Worm (Caenorhabditis elegans) whole organism, L2 larva: Measurements from ENCODE around the gene grl-13.
"Not testable (repeated sequence)": the region's sequence is repeated elsewhere in the genome, so short reads cannot be mapped to it uniquely, and the experiment has no call there.

ENCODE experiments used
- C34F6.9 ChIP-seq: fragments of 150-350 bp; optimal IDR thresholded peaks from 2 replicates; lab custom pipeline; 2014; ENCODE audit warnings: missing biosample characterization, missing genetic modification characterization
- F13H6.1 ChIP-seq: sonication (generic microtip); optimal IDR thresholded peaks from 2 replicates; lab custom pipeline; 2016; ENCODE audit warnings: missing genetic modification characterization, missing compliant biosample characterization
- R02D3.7 ChIP-seq: fragments of 150-350 bp; optimal IDR thresholded peaks from 2 replicates; lab custom pipeline; 2014; ENCODE audit warnings: missing biosample characterization, missing genetic modification characterization
- Y55F3AM.14 ChIP-seq: fragments of 200-800 bp; sonication (Bioruptor generic); optimal IDR thresholded peaks from 2 replicates; lab custom pipeline; 2018; ENCODE audit warnings: mild to moderate bottlenecking, missing genetic modification characterization, missing compliant biosample characterization
- ZK546.5 ChIP-seq: sonication (generic microtip); optimal IDR thresholded peaks from 2 replicates; lab custom pipeline; 2017; ENCODE audit warnings: missing biosample characterization, missing genetic modification characterization
- alr-1 ChIP-seq: fragments of 150-350 bp; optimal IDR thresholded peaks from 2 replicates; lab custom pipeline; 2014; ENCODE audit warnings: missing biosample characterization, missing genetic modification characterization
- aly-2 ChIP-seq: fragments of 150-350 bp; optimal IDR thresholded peaks from 2 replicates; lab custom pipeline; 2014; ENCODE audit warnings: missing biosample characterization, missing genetic modification characterization
- ama-1 ChIP-seq: fragments of 150-350 bp; optimal IDR thresholded peaks from 2 replicates; lab custom pipeline; 2018; ENCODE audit warnings: inconsistent platforms
- ceh-16 ChIP-seq: fragments of 150-350 bp; optimal IDR thresholded peaks from 2 replicates; lab custom pipeline; 2014; ENCODE audit warnings: missing biosample characterization, missing genetic modification characterization
- ceh-82 ChIP-seq: fragments of 150-350 bp; optimal IDR thresholded peaks from 2 replicates; lab custom pipeline; 2014; ENCODE audit warnings: missing biosample characterization, missing genetic modification characterization
- crh-2 ChIP-seq: sonication (generic microtip); optimal IDR thresholded peaks from 2 replicates; lab custom pipeline; 2017; ENCODE audit warnings: missing biosample characterization, missing genetic modification characterization
- dmd-4 ChIP-seq: sonication (generic microtip); optimal IDR thresholded peaks from 2 replicates; lab custom pipeline; 2017; ENCODE audit warnings: missing biosample characterization, missing genetic modification characterization
- egl-27 ChIP-seq: sonication (generic microtip); optimal IDR thresholded peaks from 3 replicates; lab custom pipeline; 2017; ENCODE audit warnings: missing biosample characterization, missing genetic modification reagents, missing genetic modification characterization
- elt-3 ChIP-seq: sonication (generic microtip); optimal IDR thresholded peaks from 2 replicates; lab custom pipeline; 2017; ENCODE audit warnings: missing biosample characterization, missing genetic modification characterization
- fos-1 ChIP-seq: fragments of 150-350 bp; optimal IDR thresholded peaks from 2 replicates; lab custom pipeline; 2014; ENCODE audit warnings: missing biosample characterization, missing genetic modification characterization
- gmeb-1 ChIP-seq: fragments of 150-350 bp; optimal IDR thresholded peaks from 2 replicates; lab custom pipeline; 2014; ENCODE audit warnings: missing biosample characterization, missing genetic modification characterization
- lin-11 ChIP-seq: fragments of 150-350 bp; sonication (generic microtip); optimal IDR thresholded peaks from 2 replicates; lab custom pipeline; 2014; ENCODE audit warnings: missing biosample characterization, missing genetic modification characterization, inconsistent platforms, mixed read lengths
- lin-39 ChIP-seq: fragments of 150-350 bp; optimal IDR thresholded peaks from 2 replicates; lab custom pipeline; 2014; ENCODE audit warnings: missing biosample characterization, missing genetic modification reagents, missing genetic modification characterization
- mab-5 ChIP-seq: fragments of 150-350 bp; optimal IDR thresholded peaks from 2 replicates; lab custom pipeline; 2014; ENCODE audit warnings: missing biosample characterization, missing genetic modification characterization
- mbf-1 ChIP-seq: sonication (generic microtip); optimal IDR thresholded peaks from 2 replicates; lab custom pipeline; 2017; ENCODE audit warnings: missing biosample characterization, missing genetic modification characterization
- mdl-1 ChIP-seq, 2 experiments: fragments of 150-350 bp in 1 of 2; sonication (generic microtip) in 1 of 2; optimal IDR thresholded peaks; 2 replicates each; lab custom pipeline; 2017; ENCODE audit warnings: missing biosample characterization in 2 of 2, missing genetic modification characterization in 2 of 2
- nhr-10 ChIP-seq: sonication (generic microtip); optimal IDR thresholded peaks from 2 replicates; lab custom pipeline; 2017; ENCODE audit warnings: missing biosample characterization, missing genetic modification characterization
- nhr-21 ChIP-seq: fragments of 150-350 bp; optimal IDR thresholded peaks from 2 replicates; lab custom pipeline; 2014; ENCODE audit warnings: missing biosample characterization, missing genetic modification characterization
- nhr-23 ChIP-seq: fragments of 150-350 bp; optimal IDR thresholded peaks from 2 replicates; lab custom pipeline; 2014; ENCODE audit warnings: missing biosample characterization, missing genetic modification reagents, missing genetic modification characterization
- nhr-237 ChIP-seq: fragments of 150-350 bp; optimal IDR thresholded peaks from 2 replicates; lab custom pipeline; 2014; ENCODE audit warnings: missing biosample characterization, missing genetic modification characterization
- nhr-25 ChIP-seq: fragments of 150-350 bp; sonication (generic microtip); optimal IDR thresholded peaks from 3 replicates; lab custom pipeline; 2014; ENCODE audit warnings: missing biosample characterization, missing genetic modification characterization
- sem-4 ChIP-seq: fragments of 150-350 bp; optimal IDR thresholded peaks from 2 replicates; lab custom pipeline; 2014; ENCODE audit warnings: missing biosample characterization, missing genetic modification reagents, missing genetic modification characterization
- skn-1 ChIP-seq: sonication (generic microtip); optimal IDR thresholded peaks from 2 replicates; lab custom pipeline; 2017; ENCODE audit warnings: missing biosample characterization, missing genetic modification characterization
- sma-3 ChIP-seq: sonication (generic microtip); optimal IDR thresholded peaks from 2 replicates; lab custom pipeline; 2016; ENCODE audit warnings: missing genetic modification reagents, missing genetic modification characterization, missing compliant biosample characterization
- sma-9 ChIP-seq, 2 experiments: fragments of 150-350 bp in 1 of 2; sonication (generic microtip) in 1 of 2; optimal IDR thresholded peaks; 2 replicates each; lab custom pipeline; 2014 to 2016; ENCODE audit warnings: missing genetic modification characterization in 2 of 2, mild to moderate bottlenecking in 1 of 2, missing biosample characterization in 1 of 2, missing compliant biosample characterization in 1 of 2, missing genetic modification reagents in 1 of 2, moderate library complexity in 1 of 2
- unc-55 ChIP-seq: fragments of 150-350 bp; sonication (generic microtip); optimal IDR thresholded peaks from 3 replicates; lab custom pipeline; 2014; ENCODE audit warnings: missing biosample characterization, missing genetic modification reagents, missing genetic modification characterization
- unc-62 ChIP-seq: fragments of 150-350 bp; optimal IDR thresholded peaks from 2 replicates; lab custom pipeline; 2014; ENCODE audit warnings: missing biosample characterization, missing genetic modification reagents, missing genetic modification characterization
- zag-1 ChIP-seq: fragments of 150-350 bp; optimal IDR thresholded peaks from 2 replicates; lab custom pipeline; 2014; ENCODE audit warnings: missing biosample characterization, missing genetic modification characterization
- ztf-1 ChIP-seq: fragments of 200-800 bp; sonication (Bioruptor generic); conservative IDR thresholded peaks from 2 replicates; pipeline ENCODE4 v1.3.6; 2022; ENCODE audit warnings: missing genetic modification characterization, missing compliant biosample characterization
- ztf-11 ChIP-seq: sonication (generic microtip); optimal IDR thresholded peaks from 2 replicates; lab custom pipeline; 2017; ENCODE audit warnings: missing biosample characterization, missing genetic modification characterization

The grl-13 gene

ce11 chrV:4345714-4346113, 18.7 kb downstream of the grl-13 start, which contains the start of gene figl-1:
TSS of gene figl-1 (minus strand) at chrV:4345999.
- no peak for TF ChIP-seq lin-39
- TF ChIP-seq sma-3 (GFP tag; lab: Kevin White, UChicago): peak; percentile 5
- TF ChIP-seq, all 48 proteins: peak for 1

- TF ChIP-seq mbf-1 (tag; lab: Kevin White, UChicago): no peak
- TF ChIP-seq ceh-16 (tag; lab: Kevin White, UChicago): no peak
- no peak for TF ChIP-seq mdl-1 (tag; optimal IDR thresholded peaks at IDR 0.05; lab: Kevin White, UChicago)
- no peak for TF ChIP-seq mab-5 (tag; lab: Kevin White, UChicago)
- no peak for TF ChIP-seq aly-2 (tag; lab: Kevin White, UChicago)
- TF ChIP-seq C34F6.9 (tag; lab: Kevin White, UChicago): no peak
- no peak for TF ChIP-seq nhr-23 (tag; lab: Kevin White, UChicago)
- no peak for TF ChIP-seq nhr-25 (tag; lab: Kevin White, UChicago)
- TF ChIP-seq sma-3 (GFP tag; lab: Kevin White, UChicago): no peak
- no peak for TF ChIP-seq sma-9 (GFP tag; optimal IDR thresholded peaks at IDR 0.05; lab: Kevin White, UChicago)
- TF ChIP-seq sma-9 (tag; optimal IDR thresholded peaks at IDR 0.05; lab: Kevin White, UChicago): no peak
- no peak for TF ChIP-seq ZK546.5
- TF ChIP-seq dmd-4: no peak
- TF ChIP-seq ztf-11 (tag; lab: Kevin White, UChicago): no peak
- TF ChIP-seq lin-11 (tag; lab: Kevin White, UChicago): no peak
- TF ChIP-seq nhr-237: no peak
- no peak for TF ChIP-seq skn-1 (tag; lab: Kevin White, UChicago)
Measured at ce11 chrV:4341736-4342135, 22.7 kb downstream of the grl-13 start.

- TF ChIP-seq lin-11 (tag; lab: Kevin White, UChicago): no peak
- no peak for TF ChIP-seq mbf-1 (tag; lab: Kevin White, UChicago)
- TF ChIP-seq sem-4 (tag; lab: Kevin White, UChicago): no peak
- no peak for TF ChIP-seq dmd-4
- TF ChIP-seq sma-3 (GFP tag; lab: Kevin White, UChicago): no peak
- TF ChIP-seq egl-27 (tag; lab: Kevin White, UChicago): no peak
- no peak for TF ChIP-seq nhr-21 (tag; lab: Kevin White, UChicago)
- no peak for TF ChIP-seq zag-1 (tag; lab: Kevin White, UChicago)
Measured at ce11 chrV:4341208-4341607, 23.2 kb downstream of the grl-13 start, which contains the start of gene glrx-3. TSS of gene glrx-3 (minus strand) at chrV:4341308.

DNA sequence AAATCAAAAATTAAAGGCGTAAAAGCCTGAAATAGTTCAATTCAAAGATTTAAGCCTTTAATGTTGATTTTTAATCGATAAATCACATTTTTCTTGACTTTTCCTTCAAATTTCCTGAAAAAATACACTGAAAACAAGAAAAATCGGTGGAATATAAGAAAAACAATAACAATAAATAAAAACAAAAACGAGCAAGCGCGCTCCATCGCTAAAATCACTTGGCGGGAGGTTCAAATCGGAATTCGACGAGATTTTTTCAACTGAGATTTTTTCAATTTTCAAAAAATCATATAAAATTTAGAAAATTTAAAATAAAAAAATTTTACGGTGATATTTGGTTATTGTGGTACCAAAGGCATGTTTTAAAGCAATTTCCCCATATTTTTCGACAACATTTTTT, 24.9 kb downstream of the grl-13 start:
- TF ChIP-seq gmeb-1 (peak; percentile 71), egl-27 (tag; lab: Kevin White, UChicago) (no peak), nhr-10 (no peak), lin-39 (no peak), unc-55 (peak; percentile 15), ama-1 (lab: Kevin White, UChicago) (no peak), crh-2 (no peak)

DNA sequence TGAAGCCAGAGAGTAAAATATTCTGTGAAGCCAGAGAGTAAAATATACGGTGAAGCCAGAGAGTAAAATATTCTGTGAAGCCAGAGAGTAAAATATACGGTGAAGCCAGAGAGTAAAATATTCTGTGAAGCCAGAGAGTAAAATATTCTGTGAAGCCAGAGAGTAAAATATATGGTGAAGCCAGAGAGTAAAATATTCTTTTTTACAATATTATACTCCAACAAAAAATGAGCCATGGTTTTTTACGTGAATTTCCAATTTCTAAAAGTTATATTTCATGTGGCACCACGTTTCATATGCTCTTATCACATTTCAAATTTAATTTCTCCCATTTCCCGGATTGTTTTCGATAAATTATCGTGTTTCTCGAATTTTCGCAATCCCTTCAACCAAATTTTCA, 28.0 kb downstream of the grl-13 start, which contains the start of gene irld-1:
Gene irld-1 (plus strand): TSS at position 301 of the 400 bp plus-strand sequence.
- TF ChIP-seq ceh-16, lin-11, elt-3 (tag; lab: Kevin White, UChicago): not testable (repeated sequence)

ce11 chrV:4332450-4332849, 32.0 kb downstream of the grl-13 start, which contains the start of gene oac-12:
TSS of gene oac-12 (minus strand) at chrV:4332550.
- TF ChIP-seq lin-39: no peak
- TF ChIP-seq egl-27 (tag; lab: Kevin White, UChicago): no peak
- no peak for TF ChIP-seq fos-1 (tag; lab: Kevin White, UChicago)
- TF ChIP-seq ztf-1 (GFP tag; lab: Robert Waterston, UW): no peak
- no peak for TF ChIP-seq ceh-82
- no peak for TF ChIP-seq alr-1
- no peak for TF ChIP-seq sma-9 (GFP tag; optimal IDR thresholded peaks at IDR 0.05; lab: Kevin White, UChicago)
- no peak for TF ChIP-seq sma-9 (tag; optimal IDR thresholded peaks at IDR 0.05; lab: Kevin White, UChicago)
- no peak for TF ChIP-seq unc-55
- no peak for TF ChIP-seq dmd-4
- TF ChIP-seq R02D3.7 (tag; lab: Kevin White, UChicago): no peak
- no peak for TF ChIP-seq nhr-25 (tag; lab: Kevin White, UChicago)
- no peak for TF ChIP-seq Y55F3AM.14
- no peak for TF ChIP-seq F13H6.1 (tag; lab: Kevin White, UChicago)
- TF ChIP-seq crh-2: no peak
- no peak for TF ChIP-seq lin-11 (tag; lab: Kevin White, UChicago)
- no peak for TF ChIP-seq unc-62 (GFP tag; lab: Kevin White, UChicago)
